Fruit fly (Drosophila melanogaster) whole organism, embryonic: ENCODE results near the gene sordd2.
A peak's percentile ranks its signal among the peaks of the same experiment; 100 is the strongest.

Source experiments
- C15 ChIP-seq: fragments of 200-800 bp; sonication (Bioruptor generic); IDR thresholded peaks from 3 replicates; pipeline ENCODE4 v1.3.6; 2022; ENCODE audit warnings: missing biosample characterization, missing genetic modification characterization
- CG10147 ChIP-seq: fragments of 200-800 bp; sonication (Bioruptor generic); optimal IDR thresholded peaks from 2 replicates; lab custom pipeline; 2019; ENCODE audit warnings: missing biosample characterization, mild to moderate bottlenecking, missing genetic modification characterization, moderate library complexity
- CG12219 ChIP-seq: fragments of 200-800 bp; sonication (Bioruptor generic); optimal IDR thresholded peaks from 3 replicates; lab custom pipeline; 2018; ENCODE audit warnings: missing biosample characterization, mild to moderate bottlenecking, missing genetic modification characterization
- CG12391 ChIP-seq: fragments of 200-800 bp; sonication (Bioruptor generic); optimal IDR thresholded peaks from 3 replicates; lab custom pipeline; 2018; ENCODE audit warnings: missing biosample characterization, mild to moderate bottlenecking, missing genetic modification characterization, moderate library complexity
- CG12659 ChIP-seq: fragments of 200-800 bp; sonication (Bioruptor generic); optimal IDR thresholded peaks from 3 replicates; lab custom pipeline; 2017; ENCODE audit warnings: mild to moderate bottlenecking, missing biosample characterization, missing genetic modification reagents, missing genetic modification characterization
- CG13287 ChIP-seq: fragments of 200-800 bp; sonication (Bioruptor generic); IDR thresholded peaks from 2 replicates; pipeline ENCODE4 v1.3.6; 2022; ENCODE audit warnings: missing biosample characterization, missing genetic modification characterization; ENCODE audit not compliant: partially characterized antibody
- CG14014 ChIP-seq: fragments of 200-800 bp; sonication (Bioruptor generic); IDR thresholded peaks from 2 replicates; pipeline ENCODE4 v1.3.6; 2022; ENCODE audit warnings: missing biosample characterization, missing genetic modification characterization
- CG1603 ChIP-seq: fragments of 200-800 bp; sonication (Bioruptor generic); optimal IDR thresholded peaks from 2 replicates; lab custom pipeline; 2019; ENCODE audit warnings: missing biosample characterization, mild to moderate bottlenecking, missing genetic modification characterization, moderate library complexity
- CG2116 ChIP-seq: fragments of 200-800 bp; sonication (Bioruptor generic); optimal IDR thresholded peaks from 3 replicates; lab custom pipeline; 2018; ENCODE audit warnings: missing biosample characterization, mild to moderate bottlenecking, missing genetic modification characterization
- CG2120 ChIP-seq: fragments of 200-800 bp; sonication (Bioruptor generic); optimal IDR thresholded peaks from 3 replicates; lab custom pipeline; 2016; ENCODE audit warnings: missing biosample characterization, missing genetic modification characterization
- CG2129 ChIP-seq: fragments of 200-800 bp; sonication (Bioruptor generic); IDR thresholded peaks from 2 replicates; pipeline ENCODE4 v1.3.6; 2022; ENCODE audit warnings: missing biosample characterization, missing genetic modification characterization; ENCODE audit not compliant: partially characterized antibody
- CG2712 ChIP-seq: fragments of 200-800 bp; optimal IDR thresholded peaks from 3 replicates; lab custom pipeline; 2019; ENCODE audit warnings: missing biosample characterization, mild to moderate bottlenecking, missing genetic modification characterization, moderate library complexity
- CG30020 ChIP-seq: fragments of 200-800 bp; optimal IDR thresholded peaks from 2 replicates; lab custom pipeline; 2019; ENCODE audit warnings: missing biosample characterization, mild to moderate bottlenecking, missing genetic modification characterization, moderate library complexity
- CG3995 ChIP-seq: fragments of 200-800 bp; sonication (Bioruptor generic); optimal IDR thresholded peaks from 3 replicates; lab custom pipeline; 2016; ENCODE audit warnings: missing biosample characterization, missing genetic modification characterization
- CG7745 ChIP-seq: fragments of 200-800 bp; sonication (Bioruptor generic); optimal IDR thresholded peaks from 2 replicates; lab custom pipeline; 2018; ENCODE audit warnings: missing biosample characterization, mild to moderate bottlenecking, missing genetic modification characterization, moderate library complexity
- CG8290 ChIP-seq, 3 experiments: fragments of 200-800 bp; sonication (Bioruptor generic); optimal IDR thresholded peaks; 2 replicates each; lab custom pipeline; 2016 to 2019; ENCODE audit warnings: missing biosample characterization in 3 of 3, missing genetic modification characterization in 3 of 3, mild to moderate bottlenecking in 2 of 3, moderate library complexity in 1 of 3
- CG8924 ChIP-seq: fragments of 200-800 bp; optimal IDR thresholded peaks from 3 replicates; lab custom pipeline; 2019; ENCODE audit warnings: missing biosample characterization, mild to moderate bottlenecking, missing genetic modification characterization, moderate library complexity
- Dek ChIP-seq: fragments of 200-800 bp; sonication (Bioruptor generic); optimal IDR thresholded peaks from 3 replicates; lab custom pipeline; 2019; ENCODE audit warnings: missing biosample characterization, mild to moderate bottlenecking, missing genetic modification characterization, moderate library complexity
- Dll ChIP-seq: fragments of 200-800 bp; sonication (Bioruptor generic); IDR thresholded peaks from 4 replicates; pipeline ENCODE4 v1.3.6; 2022; ENCODE audit warnings: missing biosample characterization, missing genetic modification characterization; ENCODE audit not compliant: partially characterized antibody
- Dp ChIP-seq: fragments of 200-800 bp; sonication (Bioruptor generic); optimal IDR thresholded peaks from 2 replicates; lab custom pipeline; 2018; ENCODE audit warnings: missing biosample characterization, mild to moderate bottlenecking, missing genetic modification characterization, moderate library complexity
- HmgZ ChIP-seq: fragments of 200-800 bp; sonication (Bioruptor generic); optimal IDR thresholded peaks from 2 replicates; lab custom pipeline; 2018; ENCODE audit warnings: missing biosample characterization, mild to moderate bottlenecking, missing genetic modification characterization
- MBD-R2 ChIP-seq: fragments of 200-800 bp; sonication (Bioruptor generic); IDR thresholded peaks from 2 replicates; pipeline ENCODE4 v1.3.6; 2022; ENCODE audit warnings: missing biosample characterization, missing genetic modification characterization
- Med ChIP-seq: fragments of 200-800 bp; sonication (Bioruptor generic); peaks from one replicate; lab custom pipeline; 2016; ENCODE audit warnings: missing biosample characterization, missing genetic modification characterization, mild to moderate bottlenecking, inconsistent platforms, moderate library complexity
- Opbp ChIP-seq: fragments of 200-800 bp; sonication (Bioruptor generic); IDR thresholded peaks from 3 replicates; pipeline ENCODE4 v1.3.6; 2022; ENCODE audit warnings: missing biosample characterization, missing genetic modification characterization; ENCODE audit not compliant: partially characterized antibody
- Pdp1 ChIP-seq, 2 experiments: fragments of 200-800 bp; sonication (Bioruptor generic); optimal IDR thresholded peaks; 3 replicates each; lab custom pipeline; 2016; ENCODE audit warnings: missing biosample characterization in 2 of 2, missing genetic modification characterization in 2 of 2, mild to moderate bottlenecking in 1 of 2, moderate library complexity in 1 of 2
- Rfx ChIP-seq: fragments of 200-800 bp; sonication (Bioruptor generic); IDR thresholded peaks from 2 replicates; pipeline ENCODE4 v1.3.6; 2022; ENCODE audit warnings: missing biosample characterization, missing genetic modification characterization
- Scr ChIP-seq: fragments of 200-800 bp; sonication (Bioruptor generic); IDR thresholded peaks from 2 replicates; pipeline ENCODE4 v1.3.6; 2022; ENCODE audit warnings: missing biosample characterization, missing genetic modification characterization; ENCODE audit not compliant: partially characterized antibody
- Xbp1 ChIP-seq: fragments of 200-800 bp; sonication (Bioruptor generic); optimal IDR thresholded peaks from 3 replicates; lab custom pipeline; 2016; ENCODE audit warnings: missing biosample characterization, mild to moderate bottlenecking, missing genetic modification characterization
- bsh ChIP-seq, 2 experiments: fragments of 200-800 bp; sonication (Bioruptor generic); optimal IDR thresholded peaks; 2 replicates each; lab custom pipeline; 2017 to 2018; ENCODE audit warnings: mild to moderate bottlenecking in 2 of 2, missing biosample characterization in 2 of 2, missing genetic modification characterization in 2 of 2, moderate library complexity in 1 of 2
- chinmo ChIP-seq: fragments of 200-800 bp; sonication (Bioruptor generic); IDR thresholded peaks from 4 replicates; pipeline ENCODE4 v1.3.6; 2022; ENCODE audit warnings: missing biosample characterization, missing genetic modification characterization; ENCODE audit not compliant: partially characterized antibody
- dm ChIP-seq: fragments of 200-800 bp; sonication (Bioruptor generic); optimal IDR thresholded peaks from 3 replicates; lab custom pipeline; 2016; ENCODE audit warnings: missing biosample characterization, missing genetic modification characterization
- dysf ChIP-seq: fragments of 200-800 bp; sonication (Bioruptor generic); IDR thresholded peaks from 3 replicates; pipeline ENCODE4 v1.3.6; 2022; ENCODE audit warnings: missing biosample characterization, missing genetic modification characterization
- ewg ChIP-seq: fragments of 200-800 bp; sonication (Bioruptor generic); optimal IDR thresholded peaks from 3 replicates; lab custom pipeline; 2017; ENCODE audit warnings: mild to moderate bottlenecking, missing biosample characterization, missing genetic modification reagents, missing genetic modification characterization
- gce ChIP-seq: fragments of 200-800 bp; sonication (Bioruptor generic); IDR thresholded peaks from 3 replicates; pipeline ENCODE4 v1.3.6; 2022; ENCODE audit warnings: missing biosample characterization, missing genetic modification characterization
- gfzf ChIP-seq: fragments of 200-800 bp; sonication (Bioruptor generic); optimal IDR thresholded peaks from 2 replicates; lab custom pipeline; 2016; ENCODE audit warnings: missing biosample characterization, mild to moderate bottlenecking, missing genetic modification characterization, moderate library complexity
- grau ChIP-seq: fragments of 200-800 bp; optimal IDR thresholded peaks from 3 replicates; lab custom pipeline; 2019; ENCODE audit warnings: missing biosample characterization, mild to moderate bottlenecking, missing genetic modification characterization, moderate library complexity
- knrl ChIP-seq: fragments of 200-800 bp; sonication (Bioruptor generic); IDR thresholded peaks from 3 replicates; pipeline ENCODE4 v1.3.6; 2022; ENCODE audit warnings: missing biosample characterization, missing genetic modification characterization; ENCODE audit not compliant: partially characterized antibody
- nerfin-2 ChIP-seq: fragments of 200-800 bp; sonication (Bioruptor generic); IDR thresholded peaks from 2 replicates; pipeline ENCODE4 v1.3.6; 2022; ENCODE audit warnings: missing biosample characterization, missing genetic modification characterization; ENCODE audit not compliant: partially characterized antibody
- nmo ChIP-seq: fragments of 200-800 bp; sonication (Bioruptor generic); optimal IDR thresholded peaks from 2 replicates; lab custom pipeline; 2018; ENCODE audit warnings: missing biosample characterization, mild to moderate bottlenecking, missing genetic modification characterization, moderate library complexity
- ranshi ChIP-seq: fragments of 200-800 bp; sonication (Bioruptor generic); IDR thresholded peaks from 2 replicates; pipeline ENCODE4 v1.3.6; 2022; ENCODE audit warnings: missing biosample characterization, missing genetic modification characterization
- sens ChIP-seq: fragments of 200-800 bp; sonication (Bioruptor generic); peaks from one replicate; lab custom pipeline; 2016; ENCODE audit warnings: missing biosample characterization, missing genetic modification characterization
- sna ChIP-seq: fragments of 200-800 bp; sonication (Bioruptor generic); IDR thresholded peaks from 2 replicates; pipeline ENCODE4 v1.3.6; 2022; ENCODE audit warnings: missing biosample characterization, missing genetic modification characterization; ENCODE audit not compliant: partially characterized antibody
- sob ChIP-seq: fragments of 200-800 bp; sonication (Bioruptor generic); IDR thresholded peaks from 2 replicates; pipeline ENCODE4 v1.3.6; 2022; ENCODE audit warnings: missing biosample characterization, missing genetic modification characterization
- ssp ChIP-seq: fragments of 200-800 bp; sonication (Bioruptor generic); IDR thresholded peaks from 2 replicates; pipeline ENCODE4 v1.3.6; 2022; ENCODE audit warnings: missing biosample characterization, missing genetic modification characterization
- tna ChIP-seq: fragments of 200-800 bp; sonication (Bioruptor generic); IDR thresholded peaks from 2 replicates; pipeline ENCODE4 v1.3.6; 2022; ENCODE audit warnings: missing biosample characterization, missing genetic modification characterization; ENCODE audit not compliant: partially characterized antibody
- vnd ChIP-seq: fragments of 200-800 bp; sonication (Bioruptor generic); IDR thresholded peaks from 3 replicates; pipeline ENCODE4 v1.3.6; 2022; ENCODE audit warnings: missing biosample characterization, missing genetic modification characterization; ENCODE audit not compliant: partially characterized antibody
- vvl ChIP-seq: fragments of 200-800 bp; sonication (Bioruptor generic); IDR thresholded peaks from 2 replicates; pipeline ENCODE4 v1.3.6; 2022; ENCODE audit warnings: missing biosample characterization, missing genetic modification characterization
- zen2 ChIP-seq: fragments of 200-800 bp; sonication (Bioruptor generic); IDR thresholded peaks from 3 replicates; pipeline ENCODE4 v1.3.6; 2022; ENCODE audit warnings: missing biosample characterization, missing genetic modification characterization; ENCODE audit not compliant: partially characterized antibody

The sordd2 gene

DNA sequence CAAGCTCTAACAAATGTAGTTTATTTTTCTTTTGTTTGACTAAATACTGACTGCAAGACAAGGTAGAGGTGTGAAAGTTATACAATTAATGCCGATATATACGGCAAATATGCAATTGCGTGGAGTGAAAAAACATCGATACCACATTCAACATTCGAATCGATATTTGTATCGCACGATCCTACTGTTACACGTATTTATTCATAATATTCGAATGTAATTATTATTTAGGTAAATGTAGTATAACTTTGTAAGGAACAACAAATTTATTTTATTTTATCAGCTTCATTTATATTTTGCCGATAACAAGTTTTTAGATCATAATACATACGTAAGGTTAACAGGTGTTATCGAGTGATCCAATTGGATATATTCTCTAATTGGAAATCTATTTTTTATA lies 36.4 kb upstream of the sordd2 start, which contains the start of gene Chc (continued):
- TF ChIP-seq CG1603, result peak; percentile 75
- TF ChIP-seq CG10147, result no peak
- peak; percentile 88 for TF ChIP-seq CG2129 (GFP tag; lab: Robert Waterston, UW)
- TF ChIP-seq bsh (GFP tag; optimal IDR thresholded peaks at IDR 0.05; lab: Kevin White, UChicago), result no peak
- TF ChIP-seq CG13287, result peak; percentile 96
- TF ChIP-seq CG2120 (GFP tag; lab: Kevin White, UChicago), result peak; percentile 21
- TF ChIP-seq Pdp1 (GFP tag; optimal IDR thresholded peaks at IDR 0.05; lab: Kevin White, UChicago), result peak in 1 of 2 experiments; percentile 94
- TF ChIP-seq vnd (GFP tag; lab: Robert Waterston, UW), result peak; percentile 96
- peak; percentile 57 for TF ChIP-seq sens (GFP tag; lab: Kevin White, UChicago)
- TF ChIP-seq C15 (GFP tag; lab: Robert Waterston, UW), result no peak
- peak; percentile 96 for TF ChIP-seq tna (GFP tag; lab: Robert Waterston, UW)
- TF ChIP-seq Med, result peak; percentile 76
- TF ChIP-seq ewg, result no peak
- no peak for TF ChIP-seq CG7745 (tag; lab: Kevin White, UChicago)
- TF ChIP-seq sna (GFP tag; lab: Robert Waterston, UW), result peak; percentile 92
- TF ChIP-seq chinmo (GFP tag; lab: Robert Waterston, UW), result peak; percentile 98
- peak; percentile 94 for TF ChIP-seq Dll (GFP tag; lab: Robert Waterston, UW)
- TF ChIP-seq ranshi (GFP tag; lab: Robert Waterston, UW), result no peak
- TF ChIP-seq Dek, result no peak
- peak; percentile 10; the same call in 1 of the 2 replicates for TF ChIP-seq sob (GFP tag; lab: Robert Waterston, UW)
- TF ChIP-seq zen2, result peak; percentile 95
- peak; percentile 58 for TF ChIP-seq HmgZ (tag; lab: Kevin White, UChicago)
- TF ChIP-seq CG8290 (GFP tag; optimal IDR thresholded peaks at IDR 0.05; lab: Kevin White, UChicago), result peak; percentile 68
- peak in 1 of 2 experiments; percentile 40 for TF ChIP-seq CG8290 (tag; optimal IDR thresholded peaks at IDR 0.05; lab: Kevin White, UChicago)
- TF ChIP-seq vvl (GFP tag; lab: Robert Waterston, UW), result 0 out of 2 replicates have a peak, but pooled peaks have one; percentile 31
- TF ChIP-seq Rfx (GFP tag; lab: Robert Waterston, UW), result peak; percentile 36; the same call in 1 of the 2 replicates
- peak; percentile 98 for TF ChIP-seq Opbp (GFP tag; lab: Robert Waterston, UW)
- TF ChIP-seq Scr (GFP tag; lab: Robert Waterston, UW), result peak; percentile 97
- TF ChIP-seq grau (tag; lab: Kevin White, UChicago), result peak; percentile 9
- TF ChIP-seq dm (GFP tag; lab: Kevin White, UChicago), result no peak
- TF ChIP-seq nerfin-2 (GFP tag; lab: Robert Waterston, UW), result peak; percentile 93
- peak; percentile 3 for TF ChIP-seq CG12391 (tag; lab: Kevin White, UChicago)
- no peak for TF ChIP-seq CG14014 (GFP tag; lab: Robert Waterston, UW)
- TF ChIP-seq CG12219 (GFP tag; lab: Kevin White, UChicago), result no peak
- peak; percentile 59 for TF ChIP-seq MBD-R2 (GFP tag; lab: Robert Waterston, UW)
- peak; percentile 36; the same call in 1 of the 2 replicates for TF ChIP-seq ssp (GFP tag; lab: Robert Waterston, UW)
- peak; percentile 43 for TF ChIP-seq Dp (GFP tag; lab: Kevin White, UChicago)
- TF ChIP-seq CG12659, result peak; percentile 3
- TF ChIP-seq nmo (GFP tag; lab: Kevin White, UChicago), result peak; percentile 34
- TF ChIP-seq CG3995 (GFP tag; lab: Kevin White, UChicago), result peak; percentile 90
- no peak for TF ChIP-seq dysf (GFP tag; lab: Robert Waterston, UW)
- TF ChIP-seq CG2116 (GFP tag; lab: Kevin White, UChicago), result peak; percentile 84
- TF ChIP-seq CG30020 (tag; lab: Kevin White, UChicago), result peak; percentile 68
- peak; percentile 4 for TF ChIP-seq CG2712 (tag; lab: Kevin White, UChicago)
- TF ChIP-seq Xbp1 (GFP tag; lab: Kevin White, UChicago), result peak; percentile 20
- peak; percentile 29 for TF ChIP-seq CG8924 (tag; lab: Kevin White, UChicago)
- peak; percentile 96 for TF ChIP-seq knrl (GFP tag; lab: Robert Waterston, UW)
- no peak for TF ChIP-seq gce (GFP tag; lab: Robert Waterston, UW)
- peak; percentile 37 for TF ChIP-seq gfzf (GFP tag; lab: Kevin White, UChicago)
